Fruit fly (Drosophila melanogaster) whole organism, wandering third instar larva: ENCODE data around the gene CG12155.
A peak's percentile ranks its signal among the peaks of the same experiment; 100 is the strongest.

ENCODE experiments used
- Dif ChIP-seq: fragments of 200-275, 200-300 bp; sonication (Bioruptor generic); optimal IDR thresholded peaks from 2 replicates; lab custom pipeline; 2018; ENCODE audit warnings: missing biosample characterization, missing genetic modification characterization; ENCODE audit not compliant: partially characterized antibody
- GATAd ChIP-seq: sonication (Bioruptor generic); optimal IDR thresholded peaks from 2 replicates; lab custom pipeline; 2016; ENCODE audit warnings: missing biosample characterization, missing genetic modification characterization
- Hnf4 ChIP-seq: fragments of 200-800 bp; sonication (Bioruptor generic); optimal IDR thresholded peaks from 2 replicates; lab custom pipeline; 2016; ENCODE audit warnings: missing biosample characterization, mild to moderate bottlenecking, missing genetic modification characterization
- Hr78 ChIP-seq: fragments of >200 bp; optimal IDR thresholded peaks from 2 replicates; lab custom pipeline; 2017; ENCODE audit warnings: missing biosample characterization, missing genetic modification characterization
- OdsH ChIP-seq: fragments of 200-800 bp; sonication (Bioruptor generic); optimal IDR thresholded peaks from 2 replicates; lab custom pipeline; 2016; ENCODE audit warnings: missing biosample characterization, mild to moderate bottlenecking, missing genetic modification characterization
- lola ChIP-seq: fragments of >200 bp; optimal IDR thresholded peaks from 2 replicates; lab custom pipeline; 2017; ENCODE audit warnings: missing biosample characterization, missing genetic modification characterization
- pan ChIP-seq: fragments of >200 bp; optimal IDR thresholded peaks from 2 replicates; lab custom pipeline; 2017
- psq ChIP-seq: fragments of 200-800 bp; sonication (Bioruptor generic); optimal IDR thresholded peaks from 3 replicates; lab custom pipeline; 2017; ENCODE audit warnings: missing biosample characterization, mild to moderate bottlenecking, missing genetic modification characterization, moderate library complexity
- tai ChIP-seq: sonication (Bioruptor generic); optimal IDR thresholded peaks from 2 replicates; lab custom pipeline; 2016; ENCODE audit warnings: missing biosample characterization, missing genetic modification characterization
- usp ChIP-seq: fragments of >200 bp; optimal IDR thresholded peaks from 2 replicates; lab custom pipeline; 2017; ENCODE audit warnings: missing biosample characterization, missing genetic modification characterization

- TF ChIP-seq tai (GFP tag; lab: Kevin White, UChicago) (no peak), lola (GFP tag; lab: Kevin White, UChicago) (no peak), GATAd (GFP tag; lab: Kevin White, UChicago) (no peak), pan (no peak), Hr78 (no peak), OdsH (GFP tag; lab: Kevin White, UChicago) (peak; percentile 86), psq (GFP tag; lab: Kevin White, UChicago) (peak; percentile 87), Hnf4 (GFP tag; lab: Kevin White, UChicago) (peak; percentile 81), usp (GFP tag; lab: Kevin White, UChicago) (no peak), Dif (GFP tag; lab: Kevin White, UChicago) (peak; percentile 92)
Observed at dm6 chrX:7691947-7692739, 36.4 kb upstream of the CG12155 start.
